Worm (Caenorhabditis elegans) whole organism, early embryonic: ENCODE measurements around the gene str-94.

Source experiments
- B0310.2 ChIP-seq: sonication (generic microtip); optimal IDR thresholded peaks from 2 replicates; lab custom pipeline; 2016; ENCODE audit warnings: mild to moderate bottlenecking, missing genetic modification characterization, missing compliant biosample characterization
- F13C5.2 ChIP-seq: sonication (generic microtip); optimal IDR thresholded peaks from 2 replicates; lab custom pipeline; 2017; ENCODE audit warnings: mild to moderate bottlenecking, missing genetic modification characterization, inconsistent platforms, missing compliant biosample characterization
- aly-1 ChIP-seq: sonication (generic microtip); optimal IDR thresholded peaks from 2 replicates; lab custom pipeline; 2016; ENCODE audit warnings: missing genetic modification characterization, missing compliant biosample characterization
- ama-1 ChIP-seq: fragments of 150-350 bp; optimal IDR thresholded peaks from 2 replicates; lab custom pipeline; 2014
- ceh-13 ChIP-seq: fragments of 200-800 bp; sonication (Bioruptor generic); optimal IDR thresholded peaks from 2 replicates; lab custom pipeline; 2018; ENCODE audit warnings: mild to moderate bottlenecking, missing genetic modification characterization, missing compliant biosample characterization
- ceh-36 ChIP-seq: sonication (generic microtip); optimal IDR thresholded peaks from 2 replicates; lab custom pipeline; 2016; ENCODE audit warnings: missing genetic modification characterization, inconsistent platforms, missing compliant biosample characterization
- ets-7 ChIP-seq: sonication (generic microtip); optimal IDR thresholded peaks from 2 replicates; lab custom pipeline; 2016; ENCODE audit warnings: missing genotype, missing genetic modification characterization, missing compliant biosample characterization
- flt-1 ChIP-seq: fragments of 200-800 bp; sonication (Bioruptor generic); IDR thresholded peaks from 2 replicates; pipeline ENCODE4 v1.3.6; 2022; ENCODE audit warnings: missing genetic modification characterization, missing compliant biosample characterization
- hmbx-1 ChIP-seq: sonication (generic microtip); optimal IDR thresholded peaks from 2 replicates; lab custom pipeline; 2016; ENCODE audit warnings: mild to moderate bottlenecking, missing genetic modification characterization, missing compliant biosample characterization
- hmg-4 ChIP-seq: fragments of 200-800 bp; sonication (Bioruptor generic); optimal IDR thresholded peaks from 2 replicates; lab custom pipeline; 2018; ENCODE audit warnings: mild to moderate bottlenecking, missing genetic modification characterization, missing compliant biosample characterization
- pes-1 ChIP-seq: fragments of 200-800 bp; sonication (Bioruptor generic); IDR thresholded peaks from 2 replicates; pipeline ENCODE4 v1.3.6; 2022; ENCODE audit warnings: missing genetic modification reagents, missing genetic modification characterization, missing compliant biosample characterization
- scrt-1 ChIP-seq: fragments of 200-800 bp; sonication (Bioruptor generic); IDR thresholded peaks from 2 replicates; pipeline ENCODE4 v1.3.6; 2022; ENCODE audit warnings: missing genetic modification characterization, missing compliant biosample characterization
- sea-1 ChIP-seq: fragments of 200-800 bp; sonication (Bioruptor generic); conservative IDR thresholded peaks from 2 replicates; pipeline ENCODE4 v1.3.6; 2022; ENCODE audit warnings: missing genetic modification characterization, missing compliant biosample characterization
- tbx-11 ChIP-seq: fragments of 200-800 bp; sonication (Bioruptor generic); IDR thresholded peaks from 2 replicates; pipeline ENCODE4 v1.3.6; 2022; ENCODE audit warnings: missing genetic modification characterization, missing compliant biosample characterization
- tbx-37 ChIP-seq: fragments of 200-800 bp; sonication (Bioruptor generic); conservative IDR thresholded peaks from 2 replicates; pipeline ENCODE4 v1.3.6; 2022; ENCODE audit warnings: missing genetic modification reagents, missing genetic modification characterization, missing compliant biosample characterization

Gene str-94

ce11 chrV:9207377-9207776 lies 41.7 kb downstream of the str-94 start, which contains the start of gene inx-10:
TSS of gene inx-10 (minus strand) at chrV:9207477.
- no peak for TF ChIP-seq B0310.2 (tag; lab: Kevin White, UChicago)
- no peak for TF ChIP-seq ets-7 (tag; lab: Kevin White, UChicago)
- no peak for TF ChIP-seq tbx-37
- TF ChIP-seq scrt-1 (GFP tag; lab: Robert Waterston, UW): no peak
- no peak for TF ChIP-seq aly-1
- no peak for TF ChIP-seq F13C5.2
- TF ChIP-seq sea-1 (GFP tag; lab: Robert Waterston, UW): no peak
- no peak for TF ChIP-seq ama-1 (lab: Kevin White, UChicago)
- no peak for TF ChIP-seq hmbx-1 (tag; lab: Kevin White, UChicago)
- no peak for TF ChIP-seq ceh-13 (GFP tag; lab: Kevin White, UChicago)
- no peak for TF ChIP-seq pes-1 (GFP tag; lab: Robert Waterston, UW)
- TF ChIP-seq hmg-4: no peak
- TF ChIP-seq ceh-36 (tag; lab: Kevin White, UChicago): no peak
- TF ChIP-seq flt-1 (GFP tag; lab: Robert Waterston, UW): no peak
- no peak for TF ChIP-seq tbx-11

- no peak for TF ChIP-seq sea-1 (GFP tag; lab: Robert Waterston, UW)
- TF ChIP-seq scrt-1 (GFP tag; lab: Robert Waterston, UW): no peak
- TF ChIP-seq ets-7 (tag; lab: Kevin White, UChicago): no peak
- no peak for TF ChIP-seq flt-1 (GFP tag; lab: Robert Waterston, UW)
- TF ChIP-seq tbx-37: no peak
- TF ChIP-seq pes-1 (GFP tag; lab: Robert Waterston, UW): no peak
These were observed 46.4 kb downstream of the str-94 start, which contains the start of gene asp-2 for ce11 chrV:9202710-9203109. TSS of gene asp-2 (plus strand) at chrV:9203077.

DNA sequence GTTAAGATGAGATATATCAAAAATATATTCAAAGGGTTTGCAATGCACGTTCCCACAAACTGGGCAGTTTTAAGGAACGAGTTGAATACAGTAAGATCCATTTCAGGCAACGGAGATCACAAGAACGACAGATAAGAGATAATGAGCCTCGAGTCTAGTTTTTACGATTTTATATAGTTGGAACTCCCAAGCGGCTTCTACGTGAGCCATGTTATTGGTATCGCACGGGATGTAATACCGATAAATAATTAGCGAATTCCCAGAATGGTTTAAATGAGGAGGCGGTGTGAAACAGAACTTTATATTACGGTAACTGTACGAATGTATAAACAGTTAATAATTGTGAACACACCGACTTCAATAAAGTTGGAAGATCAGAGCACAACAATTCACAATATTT lies 50.2 kb downstream of the str-94 start, which contains the start of gene str-177:
str-177 (minus strand) TSS at position 101 of the 400 bp plus-strand sequence.
- TF ChIP-seq flt-1 (GFP tag; lab: Robert Waterston, UW) (no peak), tbx-37 (no peak), hmbx-1 (tag; lab: Kevin White, UChicago) (no peak), ceh-13 (GFP tag; lab: Kevin White, UChicago) (no peak), pes-1 (GFP tag; lab: Robert Waterston, UW) (no peak), F13C5.2 (no peak)
